Worm (Caenorhabditis elegans) whole organism, L4/young adult: ENCODE measurements around the gene tars-1.
"Not testable (repeated sequence)": the region's sequence is repeated elsewhere in the genome, so short reads cannot be mapped to it uniquely, and the experiment has no call there.

ENCODE experiments used
- W03F9.2 ChIP-seq: fragments of 150-350 bp; optimal IDR thresholded peaks from 2 replicates; lab custom pipeline; 2014; ENCODE audit warnings: missing biosample characterization, missing genetic modification characterization
- dao-5 ChIP-seq: sonication (generic microtip); optimal IDR thresholded peaks from 2 replicates; lab custom pipeline; 2016; ENCODE audit warnings: missing genotype, missing genetic modification characterization, moderate library complexity, missing compliant biosample characterization
- him-1 ChIP-seq: sonication (generic microtip); optimal IDR thresholded peaks from 2 replicates; lab custom pipeline; 2016; ENCODE audit warnings: missing genotype, missing genetic modification reagents, missing genetic modification characterization, missing compliant biosample characterization

The tars-1 gene

ce11 chrII:11695161-11695944, at the start of gene tars-1:
tars-1 (minus strand) TSS chrII:11695657.
- not testable (repeated sequence) for TF ChIP-seq W03F9.2, him-1, dao-5 (tag; lab: Kevin White, UChicago)

- TF ChIP-seq W03F9.2 (tag; lab: Kevin White, UChicago) (no peak), dao-5 (tag; lab: Kevin White, UChicago) (no peak), him-1 (tag; lab: Kevin White, UChicago) (no peak)
Observed at ce11 chrII:11742320-11742719, 46.9 kb upstream of the tars-1 start.

DNA sequence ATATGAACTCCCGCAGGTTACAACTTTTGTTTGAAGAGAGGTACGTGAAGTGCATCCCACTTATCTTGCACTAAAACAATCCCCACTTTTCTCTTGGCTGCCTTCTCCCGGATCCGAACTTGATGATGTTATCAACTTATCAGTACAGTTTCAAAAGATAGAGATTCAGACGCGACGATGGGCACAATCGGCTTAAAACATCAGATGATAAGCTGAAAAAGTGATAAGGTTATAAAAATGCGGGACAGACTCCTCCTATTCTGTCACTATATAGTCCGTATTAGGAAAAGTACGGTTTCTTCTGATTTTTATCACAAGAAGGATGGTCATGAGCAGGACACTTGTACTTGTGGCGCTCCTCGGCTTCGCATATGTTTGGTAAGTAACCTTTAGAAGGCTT, 43.7 kb upstream of the tars-1 start, which contains the start of gene ctsa-1.2:
ctsa-1.2 (plus strand) TSS at position 160 of the 400 bp plus-strand sequence.
- TF ChIP-seq W03F9.2 (tag; lab: Kevin White, UChicago) (no peak), dao-5 (tag; lab: Kevin White, UChicago) (no peak), him-1 (tag; lab: Kevin White, UChicago) (no peak)

DNA sequence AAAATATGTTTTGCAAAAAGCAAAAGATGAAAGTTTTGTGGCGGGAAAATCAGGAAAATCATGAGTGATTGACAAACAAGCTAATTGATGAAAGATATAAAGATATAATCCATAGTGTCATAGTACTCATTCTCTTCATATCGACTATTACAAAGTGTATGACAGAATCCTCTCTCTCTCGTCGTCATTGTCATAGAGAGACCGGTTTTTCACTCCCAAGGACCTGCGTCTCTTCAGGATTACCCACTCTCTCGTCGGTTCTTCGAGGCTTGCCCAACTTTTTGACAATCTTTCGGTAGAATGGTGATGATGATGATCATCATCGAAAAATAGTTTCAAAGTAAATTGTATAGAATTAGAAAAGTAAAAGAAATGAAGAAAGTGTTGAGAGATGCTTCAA, 41.9 kb upstream of the tars-1 start:
- no peak for TF ChIP-seq him-1 (tag; lab: Kevin White, UChicago)
- TF ChIP-seq dao-5 (tag; lab: Kevin White, UChicago), result no peak

ce11 chrII:11733850-11734249, 38.4 kb upstream of the tars-1 start:
- TF ChIP-seq dao-5 (tag; lab: Kevin White, UChicago), result no peak
- no peak for TF ChIP-seq him-1 (tag; lab: Kevin White, UChicago)
- no peak for TF ChIP-seq W03F9.2 (tag; lab: Kevin White, UChicago)

ce11 chrII:11732513-11732912, 37.1 kb upstream of the tars-1 start, which contains the start of gene F13D12.8:
F13D12.8 (minus strand) TSS chrII:11732594.
- TF ChIP-seq dao-5 (tag; lab: Kevin White, UChicago) (no peak), W03F9.2 (tag; lab: Kevin White, UChicago) (no peak), him-1 (tag; lab: Kevin White, UChicago) (no peak)

DNA sequence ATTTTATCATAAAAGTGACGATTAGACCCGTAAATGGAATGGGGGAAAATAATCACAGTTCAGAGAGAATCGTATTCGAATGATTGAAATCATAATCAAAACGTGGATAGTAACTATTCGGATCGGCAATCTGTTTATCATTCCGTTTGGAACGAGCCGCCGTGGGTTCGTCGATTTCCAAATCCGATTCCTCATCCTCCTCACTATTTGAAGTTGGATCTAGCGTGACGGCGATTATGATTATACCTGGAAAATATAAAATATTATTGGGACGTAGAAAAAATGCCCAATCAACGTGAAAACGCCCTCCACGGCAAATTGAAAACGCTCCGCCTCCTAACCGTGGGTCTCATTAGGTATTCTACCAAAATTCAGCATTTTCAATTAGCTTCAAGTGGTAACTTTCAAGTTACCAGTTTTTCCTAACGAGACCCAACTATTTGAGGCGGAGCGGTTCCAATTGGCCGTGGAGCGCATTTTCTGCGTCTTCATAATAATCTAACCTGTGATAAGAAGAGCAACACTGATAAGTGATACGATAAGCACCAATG, 35.8 kb upstream of the tars-1 start:
- TF ChIP-seq him-1 (tag; lab: Kevin White, UChicago) (no peak), dao-5 (tag; lab: Kevin White, UChicago) (no peak), W03F9.2 (tag; lab: Kevin White, UChicago) (no peak)

- TF ChIP-seq W03F9.2 (tag; lab: Kevin White, UChicago), result no peak
- TF ChIP-seq dao-5 (tag; lab: Kevin White, UChicago), result no peak
- no peak for TF ChIP-seq him-1 (tag; lab: Kevin White, UChicago)
Observed at ce11 chrII:11729757-11730535, 34.5 kb upstream of the tars-1 start.

DNA sequence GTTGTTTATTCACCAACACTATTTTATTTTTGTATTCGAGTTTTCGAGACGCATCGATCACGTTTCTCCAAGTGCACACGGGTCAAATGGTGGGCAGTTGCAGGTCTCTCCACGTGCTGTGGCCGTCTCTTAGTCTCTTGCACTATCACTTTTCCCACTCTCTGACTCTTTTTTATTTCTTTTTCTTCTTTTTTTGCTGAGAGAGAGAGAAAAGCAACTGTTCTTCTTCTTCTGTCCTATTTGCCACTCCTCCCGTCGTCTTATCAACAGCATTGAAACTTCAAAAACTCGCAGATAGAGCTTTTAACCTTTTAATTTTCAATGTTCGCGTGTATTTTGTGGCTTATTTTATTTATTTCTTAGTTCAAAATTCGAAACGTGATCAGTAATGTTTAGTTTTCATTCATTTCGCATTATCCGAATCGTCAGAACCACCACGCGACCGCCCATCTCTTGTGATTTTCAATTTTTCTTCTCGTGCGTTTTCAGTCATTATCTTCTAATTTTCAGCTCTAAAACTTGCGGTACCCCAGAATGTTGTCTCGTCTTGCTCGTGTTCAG, 33.2 kb upstream of the tars-1 start, which contains the start of gene alh-8:
alh-8 (plus strand) TSS at position 511 of the 561 bp plus-strand sequence.
- TF ChIP-seq dao-5 (tag; lab: Kevin White, UChicago) (no peak), W03F9.2 (tag; lab: Kevin White, UChicago) (no peak), him-1 (tag; lab: Kevin White, UChicago) (no peak)

ce11 chrII:11727438-11727837, 32.0 kb upstream of the tars-1 start:
- no peak for TF ChIP-seq W03F9.2 (tag; lab: Kevin White, UChicago)
- TF ChIP-seq him-1 (tag; lab: Kevin White, UChicago), result no peak
- TF ChIP-seq dao-5 (tag; lab: Kevin White, UChicago), result no peak

ce11 chrII:11726470-11727106, 31.1 kb upstream of the tars-1 start, which contains the start of gene F13D12.5:
F13D12.5 (plus strand) TSS chrII:11726814.
- TF ChIP-seq dao-5 (tag; lab: Kevin White, UChicago) (no peak), W03F9.2 (tag; lab: Kevin White, UChicago) (peak; percentile 38)

DNA sequence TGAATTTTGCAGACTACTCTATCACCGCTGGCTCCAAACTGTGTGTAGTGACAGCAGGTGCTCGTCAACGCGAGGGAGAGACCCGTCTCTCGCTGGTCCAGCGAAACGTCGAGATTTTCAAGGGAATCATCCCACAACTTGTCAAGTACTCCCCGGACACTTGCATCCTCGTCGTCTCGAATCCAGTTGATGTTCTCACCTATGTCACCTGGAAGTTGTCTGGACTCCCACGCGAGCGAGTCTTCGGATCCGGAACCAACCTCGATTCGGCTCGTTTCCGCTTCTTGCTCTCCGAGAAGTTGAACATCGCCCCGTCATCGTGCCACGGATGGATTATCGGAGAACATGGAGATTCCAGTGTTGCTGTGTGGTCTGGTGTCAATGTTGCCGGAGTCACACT, 30.2 kb upstream of the tars-1 start:
- TF ChIP-seq him-1 (tag; lab: Kevin White, UChicago), result no peak
- no peak for TF ChIP-seq dao-5 (tag; lab: Kevin White, UChicago)
- no peak for TF ChIP-seq W03F9.2 (tag; lab: Kevin White, UChicago)
